Fruit fly (Drosophila melanogaster): Measurements from ENCODE around the gene mRNA-cap.

mRNA-cap gene

dm6 chrX:14242941-14243736, 517 bp upstream of the mRNA-cap start, which contains the start of gene CG32599 (continued):
- TF ChIP-seq C15 (GFP tag; IDR thresholded peaks at IDR 0.05) (no peak), crp (GFP tag; optimal IDR thresholded peaks at IDR 0.05) (no peak), jing (GFP tag; optimal IDR thresholded peaks at IDR 0.05) (no peak), CrebB (tag; optimal IDR thresholded peaks at IDR 0.05) (no peak), CG3995 (GFP tag; optimal IDR thresholded peaks at IDR 0.05) (peak; percentile 75), stwl (tag; optimal IDR thresholded peaks at IDR 0.05) (peak; percentile 53), CG11398 (GFP tag; optimal IDR thresholded peaks at IDR 0.05) (no peak), CG2116 (GFP tag; optimal IDR thresholded peaks at IDR 0.05) (peak; percentile 46), CG10654 (GFP tag; optimal IDR thresholded peaks at IDR 0.05) (peak; percentile 18), Adf1 (GFP tag; IDR thresholded peaks at IDR 0.05) (no peak), btn (GFP tag; optimal IDR thresholded peaks at IDR 0.05) (no peak), CG1529 (GFP tag; optimal IDR thresholded peaks at IDR 0.05) (no peak), CG7372 (GFP tag; IDR thresholded peaks at IDR 0.05) (no peak), Hr39 (optimal IDR thresholded peaks at IDR 0.05) (no peak), slp2 (GFP tag; optimal IDR thresholded peaks at IDR 0.05) (no peak), CG14050 (GFP tag; IDR thresholded peaks at IDR 0.05) (0 out of 3 replicates have a peak, but pooled peaks have one; percentile 35), CG16863 (GFP tag; optimal IDR thresholded peaks at IDR 0.05) (no peak), TFAM (GFP tag; optimal IDR thresholded peaks at IDR 0.05) (no peak), CG18619 (GFP tag; optimal IDR thresholded peaks at IDR 0.05) (no peak), Bgb (GFP tag; IDR thresholded peaks at IDR 0.05; ENCODE audit: partially characterized antibody) (peak; percentile 63), Xrp1 (GFP tag; IDR thresholded peaks at IDR 0.05) (peak; percentile 62), CG4854 (GFP tag; optimal IDR thresholded peaks at IDR 0.05) (no peak), CG8388 (GFP tag; optimal IDR thresholded peaks at IDR 0.05) (peak; percentile 36), esg (GFP tag; conservative IDR thresholded peaks at IDR 0.05) (no peak), zf30C (GFP tag; optimal IDR thresholded peaks at IDR 0.05) (no peak), CG14667 (GFP tag; IDR thresholded peaks at IDR 0.05) (no peak), chm (GFP tag; IDR thresholded peaks at IDR 0.05) (no peak), CG7928 (GFP tag; optimal IDR thresholded peaks at IDR 0.05) (no peak), CG9609 (GFP tag; optimal IDR thresholded peaks at IDR 0.05) (no peak), bigmax (GFP tag; optimal IDR thresholded peaks at IDR 0.05) (no peak), Atf-2 (GFP tag; optimal IDR thresholded peaks at IDR 0.05) (no peak), dpn (GFP tag; optimal IDR thresholded peaks at IDR 0.05) (no peak), phol (tag; optimal IDR thresholded peaks at IDR 0.05) (peak; percentile 57), CG15514 (GFP tag; optimal IDR thresholded peaks at IDR 0.05) (peak; percentile 18), Kr (GFP tag; optimal IDR thresholded peaks at IDR 0.05) (no peak), CG10462 (GFP tag; optimal IDR thresholded peaks at IDR 0.05) (no peak), mam (GFP tag; optimal IDR thresholded peaks at IDR 0.05) (no peak), usp (GFP tag; optimal IDR thresholded peaks at IDR 0.05) (no peak), br (optimal IDR thresholded peaks at IDR 0.05) (no peak), rib (GFP tag; IDR thresholded peaks at IDR 0.05) (no peak), CG5953 (GFP tag; IDR thresholded peaks at IDR 0.05) (no peak), CG12219 (GFP tag; optimal IDR thresholded peaks at IDR 0.05) (no peak), Sry-δ (GFP tag; optimal IDR thresholded peaks at IDR 0.05) (no peak), tll (GFP tag; optimal IDR thresholded peaks at IDR 0.05) (no peak), twi (tag; optimal IDR thresholded peaks at IDR 0.05) (no peak), gro (GFP tag; optimal IDR thresholded peaks at IDR 0.05) (no peak), oc (tag; optimal IDR thresholded peaks at IDR 0.05) (no peak), HLH3B (GFP tag; IDR thresholded peaks at IDR 0.05) (peak; percentile 37; the same call in 1 of the 2 replicates), Max (GFP tag; optimal IDR thresholded peaks at IDR 0.05) (no peak), fru (optimal IDR thresholded peaks at IDR 0.05) (no peak), cwo (GFP tag; optimal IDR thresholded peaks at IDR 0.05) (no peak)
